Fruit fly (Drosophila melanogaster): Measurements from ENCODE around the gene CG33783.

Gene CG33783

dm6 chr3R:10087206-10087927, 20.8 kb downstream of the CG33783 start (continued):
- TF ChIP-seq Blimp-1 (GFP tag; optimal IDR thresholded peaks at IDR 0.05) (peak; percentile 11), CG4820 (GFP tag; optimal IDR thresholded peaks at IDR 0.05) (peak; percentile 53), Meics (GFP tag; optimal IDR thresholded peaks at IDR 0.05) (peak; percentile 75), CG12104 (GFP tag; optimal IDR thresholded peaks at IDR 0.05) (no peak), CG12236 (GFP tag; optimal IDR thresholded peaks at IDR 0.05) (peak; percentile 23), Atf-2 (GFP tag; optimal IDR thresholded peaks at IDR 0.05) (peak; percentile 47), E2f1 (GFP tag; IDR thresholded peaks at IDR 0.05) (0 out of 2 replicates have a peak, but pooled peaks have one; percentile 46), twi (tag; optimal IDR thresholded peaks at IDR 0.05) (no peak), org-1 (GFP tag; optimal IDR thresholded peaks at IDR 0.05) (peak; percentile 64), dimm (GFP tag; IDR thresholded peaks at IDR 0.05) (no peak), cas (GFP tag; IDR thresholded peaks at IDR 0.05) (no peak), z (GFP tag; IDR thresholded peaks at IDR 0.05) (no peak), lbe (GFP tag; optimal IDR thresholded peaks at IDR 0.05) (peak; percentile 82), CG18262 (tag; optimal IDR thresholded peaks at IDR 0.05) (peak; percentile 24), MTF-1 (GFP tag; optimal IDR thresholded peaks at IDR 0.05; ENCODE audit: borderline replicate concordance) (no peak), CG2875 (GFP tag; optimal IDR thresholded peaks at IDR 0.05) (peak; percentile 40), HLH4C (GFP tag; IDR thresholded peaks at IDR 0.05; ENCODE audit: partially characterized antibody) (no peak), CG7987 (GFP tag; optimal IDR thresholded peaks at IDR 0.05) (peak; percentile 19), CG11504 (tag; optimal IDR thresholded peaks at IDR 0.05) (peak; percentile 67), CG11085 (GFP tag; IDR thresholded peaks at IDR 0.05) (no peak; the same call in 1 of the 2 replicates), CG10274 (GFP tag; optimal IDR thresholded peaks at IDR 0.05) (no peak), Ptx1 (GFP tag; IDR thresholded peaks at IDR 0.05) (peak; percentile 75), jumu (GFP tag; optimal IDR thresholded peaks at IDR 0.05) (peak; percentile 68), CG13775 (GFP tag; optimal IDR thresholded peaks at IDR 0.05) (peak; percentile 49), ftz-f1 (GFP tag; optimal IDR thresholded peaks at IDR 0.05) (peak; percentile 99), HLH54F (GFP tag; optimal IDR thresholded peaks at IDR 0.05) (peak; percentile 65), Asciz (GFP tag; optimal IDR thresholded peaks at IDR 0.05) (peak; percentile 51), CG18764 (GFP tag; optimal IDR thresholded peaks at IDR 0.05) (peak; percentile 40), CG11723 (GFP tag; optimal IDR thresholded peaks at IDR 0.05) (peak; percentile 54), CG42726 (GFP tag; IDR thresholded peaks at IDR 0.05; ENCODE audit: partially characterized antibody) (no peak), CG12071 (GFP tag; optimal IDR thresholded peaks at IDR 0.05) (peak; percentile 13), nerfin-2 (GFP tag; IDR thresholded peaks at IDR 0.05; ENCODE audit: partially characterized antibody) (peak; percentile 56), CG14014 (GFP tag; IDR thresholded peaks at IDR 0.05) (peak; percentile 61), ara (GFP tag; IDR thresholded peaks at IDR 0.05) (peak; percentile 40; the same call in 1 of the 2 replicates), CG10565 (GFP tag; optimal IDR thresholded peaks at IDR 0.05) (no peak), B-H2 (GFP tag; optimal IDR thresholded peaks at IDR 0.05) (no peak), caup (GFP tag; optimal IDR thresholded peaks at IDR 0.05; ENCODE audit: severe bottlenecking) (peak; percentile 41), Hr3 (GFP tag; optimal IDR thresholded peaks at IDR 0.05) (peak; percentile 42), bigmax (GFP tag; optimal IDR thresholded peaks at IDR 0.05) (no peak), CG30020 (tag; optimal IDR thresholded peaks at IDR 0.05) (no peak), lilli (GFP tag; optimal IDR thresholded peaks at IDR 0.05) (peak; percentile 77), unc-4 (GFP tag; IDR thresholded peaks at IDR 0.05; ENCODE audit: partially characterized antibody) (0 out of 2 replicates have a peak, but pooled peaks have one; percentile 23), Lhr (GFP tag; optimal IDR thresholded peaks at IDR 0.05) (no peak), CG9215 (GFP tag; IDR thresholded peaks at IDR 0.05) (no peak), TFAM (GFP tag; optimal IDR thresholded peaks at IDR 0.05) (no peak), CG6175 (GFP tag; IDR thresholded peaks at IDR 0.05) (0 out of 3 replicates have a peak, but pooled peaks have one; percentile 32), bcd (GFP tag; optimal IDR thresholded peaks at IDR 0.05) (peak; percentile 77), ci (GFP tag; IDR thresholded peaks at IDR 0.05) (peak; percentile 62; the same call in 2 of the 3 replicates), CG11456 (GFP tag; IDR thresholded peaks at IDR 0.05) (peak; percentile 78)
